Worm (Caenorhabditis elegans) whole organism, young adult: ENCODE data around the gene F13E9.5.

ENCODE experiments used
- B0336.3 ChIP-seq: fragments of 200-800 bp; sonication (Bioruptor generic); IDR thresholded peaks from 2 replicates; pipeline ENCODE4 v1.3.6; 2022; ENCODE audit warnings: missing genetic modification characterization, missing compliant biosample characterization
- D2030.7 ChIP-seq: fragments of 200-800 bp; sonication (Bioruptor generic); IDR thresholded peaks from 2 replicates; pipeline ENCODE4 v1.3.6; 2022; ENCODE audit warnings: missing genetic modification reagents, missing genetic modification characterization, missing compliant biosample characterization
- F37B4.10 ChIP-seq: fragments of 200-800 bp; sonication (Bioruptor generic); IDR thresholded peaks from 2 replicates; pipeline ENCODE4 v1.3.6; 2022; ENCODE audit warnings: missing genetic modification characterization, missing compliant biosample characterization
- F39B2.1 ChIP-seq: fragments of 200-800 bp; sonication (Bioruptor generic); IDR thresholded peaks from 2 replicates; pipeline ENCODE4 v1.3.6; 2022; ENCODE audit warnings: missing genetic modification reagents, missing genetic modification characterization, missing compliant biosample characterization
- F52B5.7 ChIP-seq: sonication (generic microtip); optimal IDR thresholded peaks from 2 replicates; lab custom pipeline; 2016; ENCODE audit warnings: mild to moderate bottlenecking, missing genetic modification characterization, missing compliant biosample characterization
- F55B11.4 ChIP-seq: sonication (generic microtip); optimal IDR thresholded peaks from 2 replicates; lab custom pipeline; 2016; ENCODE audit warnings: missing compliant biosample characterization, missing genetic modification characterization, borderline replicate concordance; ENCODE audit not compliant: insufficient read depth
- K12H6.12 ChIP-seq: fragments of 200-800 bp; sonication (Bioruptor generic); optimal IDR thresholded peaks from 2 replicates; lab custom pipeline; 2018; ENCODE audit warnings: mild to moderate bottlenecking, missing genetic modification characterization, missing compliant biosample characterization
- Y53F4B.3 ChIP-seq: fragments of 200-800 bp; sonication (Bioruptor generic); IDR thresholded peaks from 2 replicates; pipeline ENCODE4 v1.3.6; 2022; ENCODE audit warnings: missing genetic modification reagents, missing genetic modification characterization, missing compliant biosample characterization
- ama-1 ChIP-seq, 3 experiments: fragments of 150-350 bp in 1 of 3; sonication (generic microtip) in 2 of 3; optimal IDR thresholded peaks; 2 replicates each; lab custom pipeline; 2014 to 2018; ENCODE audit warnings: missing biosample characterization in 2 of 3, missing genetic modification characterization in 2 of 3, missing genetic modification reagents in 2 of 3
- athp-1 ChIP-seq: sonication (generic microtip); optimal IDR thresholded peaks from 2 replicates; lab custom pipeline; 2017; ENCODE audit warnings: mild to moderate bottlenecking, missing genetic modification characterization, missing compliant biosample characterization
- attf-6 ChIP-seq: fragments of 200-800 bp; sonication (Bioruptor generic); IDR thresholded peaks from 2 replicates; pipeline ENCODE4 v1.3.6; 2022; ENCODE audit warnings: missing genetic modification reagents, missing genetic modification characterization, missing compliant biosample characterization
- ccch-3 ChIP-seq: fragments of 200-800 bp; sonication (Bioruptor generic); optimal IDR thresholded peaks from 2 replicates; lab custom pipeline; 2018; ENCODE audit warnings: mild to moderate bottlenecking, missing genetic modification characterization, missing compliant biosample characterization
- chd-7 ChIP-seq: sonication (generic microtip); optimal IDR thresholded peaks from 2 replicates; lab custom pipeline; 2016; ENCODE audit warnings: mild to moderate bottlenecking, missing genetic modification characterization, moderate library complexity, missing compliant biosample characterization
- die-1 ChIP-seq: sonication (generic microtip); optimal IDR thresholded peaks from 2 replicates; lab custom pipeline; 2016; ENCODE audit warnings: missing genotype, mild to moderate bottlenecking, missing genetic modification characterization, missing compliant biosample characterization
- dox-1 ChIP-seq: fragments of 200-800 bp; sonication (Bioruptor generic); IDR thresholded peaks from 2 replicates; pipeline ENCODE4 v1.3.6; 2022; ENCODE audit warnings: missing genetic modification reagents, missing genetic modification characterization, missing compliant biosample characterization
- dpl-1 ChIP-seq: fragments of 150-350 bp; optimal IDR thresholded peaks from 2 replicates; lab custom pipeline; 2014; ENCODE audit warnings: missing biosample characterization, missing genetic modification reagents, missing genetic modification characterization
- ekl-4 ChIP-seq: fragments of 200-800 bp; sonication (Bioruptor generic); IDR thresholded peaks from 2 replicates; pipeline ENCODE4 v1.3.6; 2022; ENCODE audit warnings: missing genetic modification reagents, missing genetic modification characterization, missing compliant biosample characterization
- lin-40 ChIP-seq: sonication (generic microtip); optimal IDR thresholded peaks from 2 replicates; lab custom pipeline; 2016; ENCODE audit warnings: missing genetic modification characterization, mild to moderate bottlenecking, missing compliant biosample characterization, missing genotype, missing genetic modification reagents
- lir-1 ChIP-seq: fragments of 200-800 bp; sonication (Bioruptor generic); conservative IDR thresholded peaks from 2 replicates; pipeline ENCODE4 v1.3.6; 2022; ENCODE audit warnings: missing genetic modification reagents, missing genetic modification characterization, missing compliant biosample characterization
- mcd-1 ChIP-seq: fragments of 200-800 bp; sonication (Bioruptor generic); IDR thresholded peaks from 2 replicates; pipeline ENCODE4 v1.3.6; 2022; ENCODE audit warnings: missing genetic modification reagents, missing genetic modification characterization, missing compliant biosample characterization
- mxl-1 ChIP-seq: sonication (generic microtip); optimal IDR thresholded peaks from 2 replicates; lab custom pipeline; 2016; ENCODE audit warnings: missing genetic modification characterization, missing compliant biosample characterization
- nhr-120 ChIP-seq: fragments of 200-800 bp; sonication (Bioruptor generic); IDR thresholded peaks from 2 replicates; pipeline ENCODE4 v1.3.6; 2022; ENCODE audit warnings: missing genetic modification characterization, missing compliant biosample characterization
- nhr-179 ChIP-seq: sonication (generic microtip); optimal IDR thresholded peaks from 2 replicates; lab custom pipeline; 2016; ENCODE audit warnings: mild to moderate bottlenecking, missing genetic modification characterization, missing compliant biosample characterization
- rcor-1 ChIP-seq: fragments of 200-800 bp; sonication (Bioruptor generic); IDR thresholded peaks from 2 replicates; pipeline ENCODE4 v1.3.6; 2022; ENCODE audit warnings: missing genetic modification reagents, missing genetic modification characterization, missing compliant biosample characterization
- repo-1 ChIP-seq: sonication (generic microtip); optimal IDR thresholded peaks from 2 replicates; lab custom pipeline; 2017; ENCODE audit warnings: mild to moderate bottlenecking, missing genetic modification characterization, missing compliant biosample characterization
- rpc-1 ChIP-seq, 2 experiments: fragments of 150-350 bp in 1 of 2; sonication (generic microtip) in 1 of 2; optimal IDR thresholded peaks; 2 replicates each; lab custom pipeline; 2014 to 2018; ENCODE audit warnings: missing biosample characterization in 1 of 2, missing genetic modification characterization in 1 of 2, missing genetic modification reagents in 1 of 2, missing genotype in 1 of 2
- sea-2 ChIP-seq: fragments of 200-800 bp; sonication (Bioruptor generic); IDR thresholded peaks from 2 replicates; pipeline ENCODE4 v1.3.6; 2022; ENCODE audit warnings: missing genetic modification characterization, missing compliant biosample characterization
- snpc-4 ChIP-seq, 5 experiments: fragments of 150-350 bp in 1 of 5; sonication (generic microtip) in 4 of 5; optimal IDR thresholded peaks; 2 replicates each; lab custom pipeline; 2014 to 2018; ENCODE audit warnings: missing genetic modification characterization in 5 of 5, missing biosample characterization in 3 of 5, antibody characterized with exemption in 2 of 5, mild to moderate bottlenecking in 2 of 5, missing compliant biosample characterization in 2 of 5, missing genotype in 2 of 5, moderate library complexity in 2 of 5, missing genetic modification reagents in 1 of 5
- tbp1 ChIP-seq: fragments of 200-800 bp; sonication (Bioruptor generic); optimal IDR thresholded peaks from 2 replicates; lab custom pipeline; 2018; ENCODE audit warnings: mild to moderate bottlenecking, missing genetic modification characterization, missing compliant biosample characterization
- tbx-9 ChIP-seq: sonication (generic microtip); optimal IDR thresholded peaks from 2 replicates; lab custom pipeline; 2016; ENCODE audit warnings: borderline replicate concordance, missing genetic modification characterization, inconsistent platforms, missing compliant biosample characterization
- xnd-1 ChIP-seq: sonication (generic microtip); optimal IDR thresholded peaks from 2 replicates; lab custom pipeline; 2016; ENCODE audit warnings: missing genotype, missing genetic modification reagents, missing genetic modification characterization, missing compliant biosample characterization
- ztf-22 ChIP-seq: fragments of 200-800 bp; sonication (Bioruptor generic); optimal IDR thresholded peaks from 2 replicates; lab custom pipeline; 2018; ENCODE audit warnings: mild to moderate bottlenecking, missing genetic modification characterization, moderate library complexity, missing compliant biosample characterization
- ztf-25 ChIP-seq: fragments of 200-800 bp; sonication (Bioruptor generic); IDR thresholded peaks from 2 replicates; pipeline ENCODE4 v1.3.6; 2022; ENCODE audit warnings: missing genetic modification reagents, missing genetic modification characterization, missing compliant biosample characterization
- ztf-26 ChIP-seq: sonication (generic microtip); optimal IDR thresholded peaks from 2 replicates; lab custom pipeline; 2017; ENCODE audit warnings: missing genetic modification characterization, missing compliant biosample characterization

F13E9.5 gene

DNA sequence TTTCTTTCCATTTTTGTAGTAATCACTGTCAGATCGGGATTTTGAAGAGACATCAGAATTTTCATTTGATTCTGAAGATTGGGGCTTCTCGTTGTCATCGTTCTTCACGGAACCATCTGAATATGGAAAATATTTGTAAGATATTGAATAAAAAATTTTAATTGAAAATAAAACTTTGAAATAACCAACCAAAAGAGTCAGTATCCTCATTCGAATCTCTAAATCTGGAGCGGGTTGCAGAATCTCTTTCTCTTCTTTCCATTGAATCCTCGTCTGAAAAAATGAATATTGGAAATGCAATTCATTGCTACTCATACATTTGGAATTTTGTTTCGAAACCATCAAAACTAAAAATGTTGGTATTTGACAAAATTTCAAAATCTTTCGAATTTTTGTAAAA lies 14.0 kb upstream of the F13E9.5 start:
- no peak for TF ChIP-seq ztf-22 (GFP tag; lab: Kevin White, UChicago)
- TF ChIP-seq ztf-25 (GFP tag; lab: Robert Waterston, UW): no peak
- no peak for TF ChIP-seq lin-40
- no peak for TF ChIP-seq B0336.3 (GFP tag; lab: Robert Waterston, UW)
- no peak for TF ChIP-seq nhr-120
- no peak for TF ChIP-seq F37B4.10 (GFP tag; lab: Robert Waterston, UW)
- no peak for TF ChIP-seq ekl-4 (GFP tag; lab: Robert Waterston, UW)
- no peak for TF ChIP-seq attf-6 (GFP tag; lab: Robert Waterston, UW)
- no peak for TF ChIP-seq mcd-1 (GFP tag; lab: Robert Waterston, UW)
- no peak for TF ChIP-seq dox-1 (GFP tag; lab: Robert Waterston, UW)
- no peak for TF ChIP-seq nhr-179 (tag; lab: Kevin White, UChicago)
- no peak for TF ChIP-seq dpl-1 (GFP tag; lab: Kevin White, UChicago)
- no peak for TF ChIP-seq tbp1
- no peak for TF ChIP-seq chd-7 (tag; lab: Kevin White, UChicago)
- TF ChIP-seq sea-2: no peak
- no peak for TF ChIP-seq repo-1 (tag; lab: Kevin White, UChicago)
- no peak for TF ChIP-seq lir-1 (GFP tag; lab: Robert Waterston, UW)
- no peak for TF ChIP-seq tbx-9 (tag; lab: Kevin White, UChicago)

DNA sequence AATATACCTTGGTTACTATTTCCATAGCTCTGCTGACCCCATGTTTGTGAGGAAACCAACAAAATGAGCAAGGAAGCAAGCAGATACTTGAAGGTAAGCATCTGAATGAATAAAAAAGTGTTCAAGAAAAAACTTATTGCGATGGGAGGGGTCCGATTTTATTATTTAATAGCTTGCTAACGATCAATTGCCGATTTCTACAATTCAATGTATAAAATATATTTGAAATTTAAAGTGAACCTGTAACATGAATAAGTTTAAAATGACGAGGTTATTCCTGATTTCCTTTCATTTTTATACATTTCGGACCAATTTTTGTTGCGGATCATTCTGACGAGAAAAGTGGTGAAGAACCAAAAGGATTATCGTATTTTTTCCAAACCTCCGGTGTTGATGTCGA lies 12.3 kb upstream of the F13E9.5 start, which contains the start of gene srlf-13:
TSS of gene srlf-13 (minus strand) at position 101 of the 400 bp plus-strand sequence.
- TF ChIP-seq F39B2.1 (no peak), K12H6.12 (tag; lab: Kevin White, UChicago) (no peak), rcor-1 (GFP tag; lab: Robert Waterston, UW) (no peak), F52B5.7 (tag; lab: Kevin White, UChicago) (no peak), athp-1 (tag; lab: Kevin White, UChicago) (no peak), xnd-1 (no peak), ccch-3 (GFP tag; lab: Kevin White, UChicago) (no peak), die-1 (tag; lab: Kevin White, UChicago) (no peak)

DNA sequence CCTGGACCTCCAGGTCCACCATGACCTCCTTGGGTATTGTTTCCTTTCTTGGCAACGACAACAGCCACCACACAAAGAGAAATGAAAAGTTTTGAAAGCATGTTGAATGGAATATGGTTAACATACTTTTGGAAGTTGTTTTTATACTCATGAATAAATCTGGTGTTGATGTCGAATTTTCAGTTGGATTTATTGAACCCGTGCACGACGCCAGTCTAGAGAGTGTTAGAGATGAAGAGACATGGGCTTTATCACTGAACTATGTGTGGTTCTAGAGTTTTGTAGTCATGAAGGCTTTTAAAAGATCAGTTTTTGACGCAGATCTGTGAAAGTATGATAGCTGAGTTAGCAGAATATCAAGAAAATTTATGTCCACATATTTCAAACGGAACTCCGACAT lies 10.1 kb upstream of the F13E9.5 start, which contains the start of gene srlf-14:
TSS of gene srlf-14 (minus strand) at position 101 of the 400 bp plus-strand sequence.
- TF ChIP-seq F55B11.4 (tag; lab: Kevin White, UChicago) (no peak), D2030.7 (no peak), Y53F4B.3 (GFP tag; lab: Robert Waterston, UW) (no peak), ama-1 (optimal IDR thresholded peaks at IDR 0.05; lab: Kevin White, UChicago) (no peak), ama-1 (GFP tag; optimal IDR thresholded peaks at IDR 0.05; lab: Kevin White, UChicago) (no peak), snpc-4 (GFP tag; optimal IDR thresholded peaks at IDR 0.05; lab: Kevin White, UChicago) (no peak), snpc-4 (tag; optimal IDR thresholded peaks at IDR 0.05; lab: Kevin White, UChicago) (no peak), die-1 (tag; lab: Kevin White, UChicago) (no peak), rpc-1 (optimal IDR thresholded peaks at IDR 0.05; lab: Kevin White, UChicago) (no peak), rpc-1 (tag; optimal IDR thresholded peaks at IDR 0.05; lab: Kevin White, UChicago) (no peak)

DNA sequence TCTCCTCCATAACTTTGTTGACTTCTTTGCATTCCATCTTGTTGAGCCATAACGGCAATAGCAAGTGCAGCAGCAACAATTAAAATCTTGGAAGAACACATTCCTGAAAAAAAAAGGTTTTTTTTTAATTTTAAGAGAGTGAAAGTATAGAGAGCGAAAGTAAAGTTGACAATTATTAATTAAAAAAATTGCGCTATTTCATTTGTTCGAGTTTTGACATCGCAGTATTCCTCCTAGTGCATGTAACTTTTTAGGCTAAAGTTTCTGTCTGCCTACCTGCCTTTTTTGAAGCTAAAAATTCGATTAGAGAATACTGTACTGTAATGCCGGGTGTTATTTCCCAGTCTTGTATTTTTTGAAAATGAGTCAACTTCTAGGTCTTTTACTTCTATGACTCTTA lies 7.8 kb upstream of the F13E9.5 start, which contains the start of gene srlf-12:
TSS of gene srlf-12 (minus strand) at position 101 of the 400 bp plus-strand sequence.
- TF ChIP-seq mxl-1 (tag; lab: Kevin White, UChicago): no peak
- no peak for TF ChIP-seq ztf-26 (tag; lab: Kevin White, UChicago)
